Worm (Caenorhabditis elegans): Measurements from ENCODE around the gene eat-2.

The eat-2 gene

DNA sequence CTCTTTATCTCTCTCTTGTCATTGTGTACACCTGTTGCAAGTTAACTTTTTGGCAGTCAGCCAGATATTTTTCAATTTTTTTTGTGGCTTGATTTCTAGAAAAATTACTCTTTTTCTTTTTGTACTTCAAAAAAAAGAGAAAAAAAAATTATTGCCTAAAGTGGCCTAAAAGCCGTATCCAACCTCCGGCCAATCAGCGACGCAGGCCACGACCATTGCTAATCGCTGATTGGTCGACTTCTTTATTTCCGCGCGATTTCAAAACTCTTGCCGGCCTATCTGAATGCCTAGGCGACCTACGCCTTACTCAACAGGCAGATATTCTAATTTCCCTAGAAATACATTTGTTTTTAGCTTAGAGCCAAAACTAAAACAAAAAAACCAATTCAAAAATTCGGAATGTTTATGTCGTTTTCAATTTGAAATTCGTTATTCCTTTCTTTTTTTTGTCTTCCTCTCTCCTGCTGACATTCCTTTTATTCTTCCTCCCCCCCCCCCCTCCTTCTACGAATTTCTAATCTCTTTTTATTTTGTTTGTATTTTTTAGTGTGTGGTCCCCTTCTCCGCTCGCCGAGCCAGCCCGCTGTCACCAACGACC lies 26.1 kb upstream of the eat-2 start, which contains the start of gene ace-4:
TSS of gene ace-4 (plus strand) at position 548 of the 598 bp plus-strand sequence.
- no peak for TF ChIP-seq M03D4.4 (tag; optimal IDR thresholded peaks at IDR 0.05)
- TF ChIP-seq unc-62 (GFP tag; optimal IDR thresholded peaks at IDR 0.05) = no peak
- TF ChIP-seq unc-39 (tag; optimal IDR thresholded peaks at IDR 0.05) = no peak
- no peak for TF ChIP-seq ztf-11 (tag; optimal IDR thresholded peaks at IDR 0.05)
- TF ChIP-seq nhr-237 (tag; optimal IDR thresholded peaks at IDR 0.05) = no peak
- no peak for TF ChIP-seq nhr-2 (tag; optimal IDR thresholded peaks at IDR 0.05)
- no peak for TF ChIP-seq sptf-1 (tag; optimal IDR thresholded peaks at IDR 0.05)
- no peak for TF ChIP-seq elt-1 (tag; optimal IDR thresholded peaks at IDR 0.05; ENCODE audit: borderline replicate concordance, insufficient read depth)
- TF ChIP-seq mls-2 (tag; optimal IDR thresholded peaks at IDR 0.05) = no peak
- TF ChIP-seq ces-1 (GFP tag; optimal IDR thresholded peaks at IDR 0.05) = no peak
- TF ChIP-seq nhr-28 (tag; optimal IDR thresholded peaks at IDR 0.05) = no peak
- no peak for TF ChIP-seq lsy-2 (tag; optimal IDR thresholded peaks at IDR 0.05)
- TF ChIP-seq cnd-1 (tag; optimal IDR thresholded peaks at IDR 0.05) = no peak
- no peak for TF ChIP-seq lin-13 (tag; optimal IDR thresholded peaks at IDR 0.05)
- TF ChIP-seq ceh-83 (GFP tag; optimal IDR thresholded peaks at IDR 0.05) = no peak
- no peak for TF ChIP-seq unc-120 (tag; optimal IDR thresholded peaks at IDR 0.05; ENCODE audit: poor library complexity, severe bottlenecking)

DNA sequence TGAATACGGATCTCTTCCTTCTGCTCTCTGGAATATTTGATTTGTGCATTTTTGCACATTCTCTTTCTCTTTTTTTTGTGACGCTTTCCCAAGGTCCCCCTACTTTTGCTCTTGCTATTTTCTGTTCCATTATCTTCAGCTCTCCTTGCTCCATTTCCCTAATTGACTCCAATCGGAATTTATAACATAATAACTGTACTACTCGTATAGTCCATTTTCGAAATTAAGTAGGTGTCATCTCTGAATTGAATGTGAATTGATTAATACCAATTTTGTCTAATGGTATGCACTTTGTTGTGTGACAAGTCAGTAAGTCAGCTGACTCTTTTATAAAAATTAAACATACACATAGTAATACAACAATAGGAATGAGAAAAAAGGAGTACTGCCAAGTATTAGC lies 24.5 kb upstream of the eat-2 start:
- TF ChIP-seq lin-32 (GFP tag; optimal IDR thresholded peaks at IDR 0.05) (no peak), unc-120 (tag; optimal IDR thresholded peaks at IDR 0.05; ENCODE audit: poor library complexity, severe bottlenecking) (no peak), ceh-83 (GFP tag; optimal IDR thresholded peaks at IDR 0.05) (no peak), nhr-28 (tag; optimal IDR thresholded peaks at IDR 0.05) (no peak), hlh-1 (tag; optimal IDR thresholded peaks at IDR 0.05) (no peak), M03D4.4 (tag; optimal IDR thresholded peaks at IDR 0.05) (no peak), snpc-4 (tag; optimal IDR thresholded peaks at IDR 0.05) (no peak), flh-1 (GFP tag; optimal IDR thresholded peaks at IDR 0.05) (no peak), nhr-237 (tag; optimal IDR thresholded peaks at IDR 0.05) (no peak), lsy-2 (tag; optimal IDR thresholded peaks at IDR 0.05) (no peak)

ce11 chrII:14187456-14187855 lies 16.0 kb upstream of the eat-2 start:
- no peak for TF ChIP-seq elt-3 (tag; optimal IDR thresholded peaks at IDR 0.05)
- no peak for TF ChIP-seq ceh-43 (GFP tag; optimal IDR thresholded peaks at IDR 0.05)
- TF ChIP-seq sptf-1 (tag; optimal IDR thresholded peaks at IDR 0.05) = no peak
- TF ChIP-seq blmp-1 (tag; optimal IDR thresholded peaks at IDR 0.05) = no peak
- no peak for TF ChIP-seq ceh-39 (tag; optimal IDR thresholded peaks at IDR 0.05)
- TF ChIP-seq elt-1 (tag; optimal IDR thresholded peaks at IDR 0.05; ENCODE audit: borderline replicate concordance, insufficient read depth) = no peak
- TF ChIP-seq zip-8 (tag; optimal IDR thresholded peaks at IDR 0.05) = no peak
- no peak for TF ChIP-seq snpc-4 (tag; optimal IDR thresholded peaks at IDR 0.05)
- no peak for TF ChIP-seq drap-1 (GFP tag; optimal IDR thresholded peaks at IDR 0.05)
- no peak for TF ChIP-seq M03D4.4 (tag; optimal IDR thresholded peaks at IDR 0.05)
- no peak for TF ChIP-seq unc-120 (tag; optimal IDR thresholded peaks at IDR 0.05; ENCODE audit: poor library complexity, severe bottlenecking)
- TF ChIP-seq sem-2 (GFP tag; optimal IDR thresholded peaks at IDR 0.05) = no peak

- no peak for TF ChIP-seq ham-2 (GFP tag; optimal IDR thresholded peaks at IDR 0.05)
- TF ChIP-seq nhr-28 (tag; optimal IDR thresholded peaks at IDR 0.05) = no peak
- TF ChIP-seq unc-62 (GFP tag; optimal IDR thresholded peaks at IDR 0.05) = peak; percentile 33
- TF ChIP-seq ceh-39 (tag; optimal IDR thresholded peaks at IDR 0.05) = peak; percentile 15
- no peak for TF ChIP-seq flh-1 (GFP tag; optimal IDR thresholded peaks at IDR 0.05)
- TF ChIP-seq blmp-1 (tag; optimal IDR thresholded peaks at IDR 0.05) = no peak
- no peak for TF ChIP-seq tbx-8 (GFP tag; optimal IDR thresholded peaks at IDR 0.05)
- TF ChIP-seq snpc-4 (tag; optimal IDR thresholded peaks at IDR 0.05) = no peak
- peak; percentile 98 for TF ChIP-seq zip-8 (tag; optimal IDR thresholded peaks at IDR 0.05)
- peak; percentile 27 for TF ChIP-seq cnd-1 (tag; optimal IDR thresholded peaks at IDR 0.05)
- no peak for TF ChIP-seq ceh-43 (GFP tag; optimal IDR thresholded peaks at IDR 0.05)
- no peak for TF ChIP-seq bed-3 (GFP tag; optimal IDR thresholded peaks at IDR 0.05)
- TF ChIP-seq M03D4.4 (tag; optimal IDR thresholded peaks at IDR 0.05) = no peak
- TF ChIP-seq sem-2 (GFP tag; optimal IDR thresholded peaks at IDR 0.05) = no peak
- no peak for TF ChIP-seq elt-1 (tag; optimal IDR thresholded peaks at IDR 0.05; ENCODE audit: borderline replicate concordance, insufficient read depth)
- TF ChIP-seq nhr-2 (tag; optimal IDR thresholded peaks at IDR 0.05) = peak; percentile 22
- peak; percentile 44 for TF ChIP-seq ztf-11 (tag; optimal IDR thresholded peaks at IDR 0.05)
- no peak for TF ChIP-seq mab-5 (tag; optimal IDR thresholded peaks at IDR 0.05)
- no peak for TF ChIP-seq drap-1 (GFP tag; optimal IDR thresholded peaks at IDR 0.05)
- no peak for TF ChIP-seq lin-32 (GFP tag; optimal IDR thresholded peaks at IDR 0.05)
- no peak for TF ChIP-seq hlh-1 (tag; optimal IDR thresholded peaks at IDR 0.05)
- TF ChIP-seq mep-1 (tag; optimal IDR thresholded peaks at IDR 0.05) = no peak
- no peak for TF ChIP-seq ceh-83 (GFP tag; optimal IDR thresholded peaks at IDR 0.05)
- no peak for TF ChIP-seq mls-2 (tag; optimal IDR thresholded peaks at IDR 0.05)
- TF ChIP-seq ces-1 (GFP tag; optimal IDR thresholded peaks at IDR 0.05) = no peak
- no peak for TF ChIP-seq nhr-76 (tag; optimal IDR thresholded peaks at IDR 0.05)
- TF ChIP-seq lsy-2 (tag; optimal IDR thresholded peaks at IDR 0.05) = no peak
- TF ChIP-seq lin-13 (tag; optimal IDR thresholded peaks at IDR 0.05) = no peak
- no peak for TF ChIP-seq nhr-237 (tag; optimal IDR thresholded peaks at IDR 0.05)
- no peak for TF ChIP-seq elt-3 (tag; optimal IDR thresholded peaks at IDR 0.05)
- TF ChIP-seq unc-39 (tag; optimal IDR thresholded peaks at IDR 0.05) = no peak
- TF ChIP-seq unc-120 (tag; optimal IDR thresholded peaks at IDR 0.05; ENCODE audit: poor library complexity, severe bottlenecking) = no peak
- TF ChIP-seq sptf-1 (tag; optimal IDR thresholded peaks at IDR 0.05) = no peak
- TF ChIP-seq nhr-12 (tag; optimal IDR thresholded peaks at IDR 0.05) = no peak
- no peak for TF ChIP-seq pha-4 (tag; optimal IDR thresholded peaks at IDR 0.05)
These were observed 15.5 kb upstream of the eat-2 start for ce11 chrII:14186937-14187336.

Measured in whole organism, mixed stage, embryonic.